Fruit fly (Drosophila melanogaster): Measurements from ENCODE around the gene CG11590.

CG11590 gene

dm6 chrX:14226093-14226492 is 26.1 kb downstream of the CG11590 start, which contains the start of gene mRpL38:
mRpL38 (plus strand) TSS chrX:14226289.
- TF ChIP-seq br (optimal IDR thresholded peaks at IDR 0.05): no peak
- TF ChIP-seq chinmo (GFP tag; IDR thresholded peaks at IDR 0.05; ENCODE audit: partially characterized antibody): 0 out of 4 replicates have a peak, but pooled peaks have one; percentile 9
- TF ChIP-seq Scr (GFP tag; IDR thresholded peaks at IDR 0.05; ENCODE audit: partially characterized antibody): peak; percentile 17
- TF ChIP-seq CG16779 (GFP tag; IDR thresholded peaks at IDR 0.05): no peak
- no peak for TF ChIP-seq CG10654 (GFP tag; optimal IDR thresholded peaks at IDR 0.05)
- 0 out of 2 replicates have a peak, but pooled peaks have one; percentile 26 for TF ChIP-seq CG42726 (GFP tag; IDR thresholded peaks at IDR 0.05; ENCODE audit: partially characterized antibody)
- no peak for TF ChIP-seq CG9437 (GFP tag; optimal IDR thresholded peaks at IDR 0.05)
- peak; percentile 63 for TF ChIP-seq CG4617 (GFP tag; optimal IDR thresholded peaks at IDR 0.05; ENCODE audit: borderline replicate concordance)
- peak; percentile 18 for TF ChIP-seq Ets97D (GFP tag; optimal IDR thresholded peaks at IDR 0.05)
- peak; percentile 92 for TF ChIP-seq E2f2 (GFP tag; IDR thresholded peaks at IDR 0.05)
- TF ChIP-seq CG13287 (GFP tag; IDR thresholded peaks at IDR 0.05; ENCODE audit: partially characterized antibody): peak; percentile 27
- peak; percentile 36 for TF ChIP-seq trem (tag; optimal IDR thresholded peaks at IDR 0.05)
- no peak for TF ChIP-seq eve (GFP tag; optimal IDR thresholded peaks at IDR 0.05)
- TF ChIP-seq BEAF-32 (GFP tag; optimal IDR thresholded peaks at IDR 0.05): peak; percentile 49
- TF ChIP-seq CG3847 (GFP tag; IDR thresholded peaks at IDR 0.05): peak; percentile 29; the same call in 1 of the 2 replicates
- TF ChIP-seq Sry-δ (GFP tag; optimal IDR thresholded peaks at IDR 0.05): peak; percentile 12
- TF ChIP-seq stwl (tag; optimal IDR thresholded peaks at IDR 0.05): peak; percentile 41
- peak; percentile 88 for TF ChIP-seq Dp (GFP tag; optimal IDR thresholded peaks at IDR 0.05)
- peak; percentile 5 for TF ChIP-seq gfzf (GFP tag; optimal IDR thresholded peaks at IDR 0.05)
- TF ChIP-seq MBD-R2 (GFP tag; IDR thresholded peaks at IDR 0.05): peak; percentile 74
- 0 out of 4 replicates have a peak, but pooled peaks have one; percentile 27 for TF ChIP-seq Dll (GFP tag; IDR thresholded peaks at IDR 0.05; ENCODE audit: partially characterized antibody)
- no peak for TF ChIP-seq bigmax (GFP tag; optimal IDR thresholded peaks at IDR 0.05)
- peak in 1 of 2 experiments; percentile 69 for TF ChIP-seq Pdp1 (GFP tag; optimal IDR thresholded peaks at IDR 0.05)
- peak; percentile 31 for TF ChIP-seq Med (GFP tag)
- peak; percentile 79 for TF ChIP-seq MESR4 (GFP tag; optimal IDR thresholded peaks at IDR 0.05)
- peak; percentile 0 for TF ChIP-seq CG14710 (tag; optimal IDR thresholded peaks at IDR 0.05)
- TF ChIP-seq HmgZ (tag; optimal IDR thresholded peaks at IDR 0.05): no peak
- peak; percentile 30; the same call in 1 of the 3 replicates for TF ChIP-seq Opbp (GFP tag; IDR thresholded peaks at IDR 0.05; ENCODE audit: partially characterized antibody)
- TF ChIP-seq nerfin-1 (tag; optimal IDR thresholded peaks at IDR 0.05): peak; percentile 7
- TF ChIP-seq CG3838 (GFP tag; optimal IDR thresholded peaks at IDR 0.05): no peak
- no peak for TF ChIP-seq hth (optimal IDR thresholded peaks at IDR 0.05)
- no peak for TF ChIP-seq Deaf1 (tag; optimal IDR thresholded peaks at IDR 0.05)
- no peak for TF ChIP-seq ham (GFP tag; IDR thresholded peaks at IDR 0.05)
- TF ChIP-seq Meics (GFP tag; optimal IDR thresholded peaks at IDR 0.05): no peak
- peak; percentile 66 for TF ChIP-seq Dref (GFP tag; IDR thresholded peaks at IDR 0.05)
- TF ChIP-seq pzg (GFP tag; optimal IDR thresholded peaks at IDR 0.05): peak; percentile 54
- TF ChIP-seq CG2116 (GFP tag; optimal IDR thresholded peaks at IDR 0.05): peak; percentile 10
- no peak for TF ChIP-seq NC2β (GFP tag; optimal IDR thresholded peaks at IDR 0.05)
- TF ChIP-seq YL-1 (GFP tag; optimal IDR thresholded peaks at IDR 0.05): peak; percentile 52

- TF ChIP-seq crc (GFP tag; optimal IDR thresholded peaks at IDR 0.05): no peak
- no peak for TF ChIP-seq CG9876 (GFP tag; optimal IDR thresholded peaks at IDR 0.05)
- no peak for TF ChIP-seq fru (optimal IDR thresholded peaks at IDR 0.05)
- TF ChIP-seq CG17912 (GFP tag; optimal IDR thresholded peaks at IDR 0.05): no peak
- TF ChIP-seq amos (GFP tag; IDR thresholded peaks at IDR 0.05; ENCODE audit: partially characterized antibody): no peak
Measured at dm6 chrX:14227043-14227442, 27.1 kb downstream of the CG11590 start.

All from whole organism, embryonic.